Worm (Caenorhabditis elegans): ENCODE measurements around the gene F11C1.9.

F11C1.9 gene

DNA sequence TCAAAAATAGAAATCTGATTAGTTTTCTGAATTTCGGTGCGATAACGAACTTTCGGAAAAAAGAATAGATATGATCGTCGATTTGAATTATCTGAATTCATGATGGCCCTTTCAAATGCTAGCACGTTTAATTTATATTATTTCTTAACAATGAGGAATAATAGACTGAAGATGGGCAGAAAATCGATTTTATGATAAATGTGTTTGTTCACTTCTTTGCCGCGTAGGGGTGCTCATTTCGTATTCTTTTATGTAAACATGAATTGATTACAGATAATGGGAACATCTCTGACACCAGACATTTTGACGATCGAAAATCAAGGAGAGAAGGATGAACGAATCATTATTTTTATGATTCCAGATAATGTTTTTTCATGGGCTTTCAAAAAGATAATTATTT lies at the start of gene F11C1.9:
F11C1.9 (minus strand) TSS at position 101 of the 400 bp plus-strand sequence.
- no peak for TF ChIP-seq unc-62 (GFP tag; optimal IDR thresholded peaks at IDR 0.05)

DNA sequence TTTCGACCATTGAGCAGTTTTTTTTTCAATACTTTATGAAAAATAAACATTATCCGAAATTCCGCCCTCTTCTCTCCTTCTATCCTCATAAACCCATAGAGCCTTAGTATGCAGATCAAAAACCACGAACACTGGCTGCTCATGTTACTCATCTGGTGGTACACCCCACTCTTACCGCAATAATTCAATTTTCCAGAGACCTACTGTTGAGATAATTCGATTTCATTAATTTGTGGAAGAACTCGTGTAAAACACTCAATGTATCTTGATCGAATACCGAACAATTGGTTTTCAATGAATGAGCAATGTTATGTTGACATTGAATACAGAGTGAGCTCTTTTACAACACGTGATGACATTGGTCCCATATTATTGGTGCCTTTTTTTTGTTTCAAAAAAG lies 44.1 kb upstream of the F11C1.9 start:
- TF ChIP-seq unc-62 (GFP tag; optimal IDR thresholded peaks at IDR 0.05) = no peak

DNA sequence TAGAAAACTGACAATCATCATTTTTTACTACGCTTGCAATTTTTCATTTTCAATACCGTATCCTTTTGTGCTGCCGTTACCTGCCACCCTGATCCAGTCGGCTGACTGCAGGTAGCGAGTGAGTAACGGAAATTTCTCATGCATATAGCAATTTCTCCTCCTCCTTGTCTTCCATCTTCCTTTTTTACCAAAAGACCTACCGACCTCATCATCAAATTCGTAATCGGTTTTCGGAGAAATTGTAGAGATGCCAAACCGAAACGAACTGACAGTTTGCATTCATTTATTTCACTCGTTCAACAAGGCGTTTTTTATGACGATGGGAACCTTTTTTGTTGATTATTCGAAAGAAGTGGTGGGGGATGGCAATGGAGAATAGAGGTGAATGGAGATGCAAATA lies 38.9 kb upstream of the F11C1.9 start:
- TF ChIP-seq unc-62 (GFP tag; optimal IDR thresholded peaks at IDR 0.05) = no peak

DNA sequence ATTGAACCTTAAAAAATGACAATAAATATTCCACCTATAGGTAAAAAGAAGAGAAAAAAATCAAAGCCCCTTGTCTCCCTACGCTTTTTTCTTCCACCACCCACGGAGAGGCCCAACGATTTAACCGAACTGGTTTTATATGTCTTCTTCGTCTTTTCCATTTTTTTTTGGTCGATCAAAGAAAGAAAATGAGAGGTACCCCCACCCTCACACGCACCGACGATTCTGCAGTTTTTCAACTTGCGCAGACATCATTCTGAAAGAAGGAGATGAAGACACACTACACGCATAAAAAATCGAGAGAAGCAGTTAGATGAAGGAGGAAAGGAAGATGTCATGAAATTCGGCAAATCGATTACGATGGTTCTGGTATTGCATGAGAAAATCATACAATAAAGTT lies 37.0 kb upstream of the F11C1.9 start:
- no peak for TF ChIP-seq unc-62 (GFP tag; optimal IDR thresholded peaks at IDR 0.05)

DNA sequence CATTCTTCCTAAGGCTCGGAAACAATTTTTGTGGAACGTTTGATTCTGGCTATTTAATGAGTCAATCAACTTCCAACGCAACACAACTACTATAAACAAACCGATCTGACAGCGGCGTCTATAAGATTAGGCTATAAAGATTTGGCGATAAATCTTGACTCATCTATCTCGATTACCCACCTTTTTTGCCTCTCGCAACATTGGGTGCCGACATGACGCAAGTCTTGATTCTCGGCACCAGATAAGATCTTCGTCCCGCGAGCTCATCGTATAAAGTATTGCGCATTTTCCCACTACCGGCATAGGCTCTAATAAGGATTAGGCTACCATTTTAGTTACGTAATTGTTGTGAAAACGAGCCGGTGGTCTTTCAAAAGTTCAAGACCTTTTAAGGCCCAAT lies 34.5 kb upstream of the F11C1.9 start:
- no peak for TF ChIP-seq unc-62 (GFP tag; optimal IDR thresholded peaks at IDR 0.05)

DNA sequence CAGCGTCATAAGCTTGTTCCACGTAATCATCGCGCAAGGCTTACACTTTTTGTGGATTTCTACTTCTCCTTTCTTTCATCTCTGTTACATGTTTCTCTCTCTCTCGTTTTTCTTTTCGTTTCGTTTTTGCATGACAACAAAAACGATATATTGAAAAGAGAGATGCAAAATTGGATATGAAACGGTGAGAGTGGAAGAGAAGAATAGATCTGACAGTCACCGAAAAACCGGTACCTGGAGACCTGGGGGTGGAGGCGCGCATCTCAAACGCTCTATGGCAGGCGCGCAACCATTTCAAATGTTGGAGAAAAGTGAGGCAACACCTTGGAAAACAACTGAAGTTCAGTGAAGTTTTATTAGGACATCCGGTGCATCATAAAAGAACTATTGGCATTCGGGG lies 32.3 kb upstream of the F11C1.9 start:
- no peak for TF ChIP-seq unc-62 (GFP tag; optimal IDR thresholded peaks at IDR 0.05)

DNA sequence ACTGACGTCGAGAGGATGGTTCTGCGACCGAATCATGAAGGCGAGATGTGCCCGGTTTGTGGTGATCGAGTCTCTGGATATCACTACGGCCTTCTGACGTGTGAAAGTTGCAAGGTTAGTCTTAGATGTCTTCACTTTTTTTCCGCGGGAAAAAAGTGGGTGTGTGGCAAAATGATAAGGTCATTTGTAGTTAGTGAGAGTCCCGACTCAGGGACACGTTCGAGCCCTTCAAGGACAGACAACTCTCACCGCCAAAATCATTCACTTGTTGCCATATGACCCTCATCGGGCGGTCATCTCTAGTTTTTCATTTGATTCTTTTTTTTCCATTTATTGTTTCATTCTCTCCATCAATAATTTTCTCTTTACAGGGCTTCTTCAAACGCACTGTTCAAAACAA lies 31.5 kb upstream of the F11C1.9 start:
- no peak for TF ChIP-seq unc-62 (GFP tag; optimal IDR thresholded peaks at IDR 0.05)

DNA sequence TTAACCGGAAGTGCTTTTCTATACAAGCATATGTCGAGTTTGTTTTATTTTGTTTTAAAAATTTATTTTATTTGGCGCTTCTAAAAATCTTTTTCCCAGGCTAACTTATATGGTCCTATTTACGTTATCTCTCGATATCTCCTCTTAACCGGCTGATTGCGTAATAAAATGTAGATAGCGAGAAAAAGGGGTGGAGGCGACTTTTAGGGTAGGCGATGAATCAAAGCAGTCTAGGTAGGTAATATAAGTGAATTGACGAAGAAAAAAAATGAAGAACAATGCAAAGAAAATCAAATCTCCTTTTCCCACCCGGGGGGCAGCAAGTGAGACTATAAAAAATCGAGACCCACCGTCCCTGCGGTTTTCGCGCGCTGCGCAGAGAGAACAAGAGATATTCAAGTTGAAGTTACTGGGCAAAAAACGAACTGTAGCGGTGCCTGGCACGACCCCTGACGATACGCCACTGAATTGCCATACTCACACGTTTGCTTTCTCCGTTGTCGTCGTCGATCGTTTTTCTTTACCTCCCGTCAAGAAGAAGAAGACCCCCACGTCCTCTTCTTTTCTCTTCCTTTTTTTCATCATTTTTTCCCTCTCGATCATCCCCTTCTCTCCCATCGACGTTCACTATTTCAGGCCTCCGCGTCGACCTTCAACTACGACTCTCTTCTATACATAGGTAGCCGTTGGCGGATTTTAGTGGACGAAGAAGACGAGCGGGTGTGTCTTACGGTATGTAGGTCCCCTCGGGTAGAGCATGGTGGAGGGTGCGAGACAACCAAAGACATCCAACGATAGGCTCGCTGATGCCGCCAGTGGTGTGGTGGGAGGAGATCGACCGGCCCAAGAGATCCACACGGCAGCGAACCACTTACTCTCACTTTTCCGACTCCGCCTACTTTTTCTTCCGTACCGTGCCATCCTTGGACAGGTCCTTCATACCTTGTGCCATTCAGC lies 30.8 kb upstream of the F11C1.9 start, which contains the start of gene nhr-25:
nhr-25 (plus strand) TSS at position 637 of the 957 bp plus-strand sequence.
- no peak for TF ChIP-seq unc-62 (GFP tag; optimal IDR thresholded peaks at IDR 0.05)

DNA sequence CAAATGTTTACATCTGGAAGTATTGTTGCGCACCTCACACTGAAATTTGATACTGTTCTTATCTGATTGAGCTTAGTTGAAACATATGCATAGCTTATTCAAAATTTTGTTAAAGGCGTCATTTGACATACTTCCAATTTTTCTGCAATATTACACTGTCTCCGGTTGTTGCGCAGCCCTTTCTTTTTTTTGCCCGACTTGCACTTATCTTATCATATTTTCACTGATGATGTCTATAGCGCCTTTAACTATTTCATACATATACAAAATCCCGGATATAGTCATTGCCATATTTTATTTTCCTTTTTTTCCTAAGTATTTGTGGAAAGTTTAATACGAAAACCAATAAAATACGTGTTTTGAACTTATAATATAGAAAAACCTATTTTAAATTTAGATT lies 29.4 kb upstream of the F11C1.9 start:
- TF ChIP-seq unc-62 (GFP tag; optimal IDR thresholded peaks at IDR 0.05) = no peak

DNA sequence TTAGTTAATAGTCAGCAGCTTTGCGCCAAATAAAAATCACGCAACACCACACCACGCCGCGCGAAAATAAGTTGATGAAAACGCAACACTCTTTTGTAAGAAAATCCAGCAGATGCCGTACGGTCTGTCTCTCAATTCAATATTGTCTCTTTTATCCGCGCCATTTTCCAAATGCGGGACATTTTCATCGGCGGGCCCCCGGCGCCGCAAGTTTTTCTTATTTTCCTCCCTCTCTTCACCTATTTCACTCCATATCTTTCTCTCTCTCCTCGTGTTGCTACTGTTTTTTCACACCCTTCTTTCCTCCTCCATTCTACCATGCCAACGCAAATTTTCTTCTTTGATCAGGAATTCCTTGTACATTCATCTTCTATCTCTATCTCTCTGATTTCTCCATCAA lies 29.0 kb upstream of the F11C1.9 start:
- no peak for TF ChIP-seq unc-62 (GFP tag; optimal IDR thresholded peaks at IDR 0.05)

DNA sequence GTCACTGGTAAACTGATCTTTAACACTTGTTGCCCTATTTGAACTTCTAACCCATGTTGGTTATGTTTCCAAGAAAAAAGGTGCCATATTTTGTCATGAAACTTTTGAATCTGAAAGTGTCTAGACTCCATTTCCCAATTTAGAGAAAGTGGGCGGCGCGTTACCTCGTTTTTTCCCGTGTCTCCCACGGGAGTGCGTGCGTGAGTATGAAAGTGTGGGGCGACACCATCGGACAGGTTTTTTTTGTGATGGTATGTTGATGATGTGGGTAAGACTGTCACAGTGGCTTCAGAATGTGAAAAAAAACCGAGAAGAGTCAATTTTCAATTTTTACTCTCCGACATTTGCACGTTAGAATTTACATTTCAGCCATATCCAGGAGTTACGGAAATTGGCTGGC lies 28.4 kb upstream of the F11C1.9 start:
- TF ChIP-seq unc-62 (GFP tag; optimal IDR thresholded peaks at IDR 0.05) = no peak

DNA sequence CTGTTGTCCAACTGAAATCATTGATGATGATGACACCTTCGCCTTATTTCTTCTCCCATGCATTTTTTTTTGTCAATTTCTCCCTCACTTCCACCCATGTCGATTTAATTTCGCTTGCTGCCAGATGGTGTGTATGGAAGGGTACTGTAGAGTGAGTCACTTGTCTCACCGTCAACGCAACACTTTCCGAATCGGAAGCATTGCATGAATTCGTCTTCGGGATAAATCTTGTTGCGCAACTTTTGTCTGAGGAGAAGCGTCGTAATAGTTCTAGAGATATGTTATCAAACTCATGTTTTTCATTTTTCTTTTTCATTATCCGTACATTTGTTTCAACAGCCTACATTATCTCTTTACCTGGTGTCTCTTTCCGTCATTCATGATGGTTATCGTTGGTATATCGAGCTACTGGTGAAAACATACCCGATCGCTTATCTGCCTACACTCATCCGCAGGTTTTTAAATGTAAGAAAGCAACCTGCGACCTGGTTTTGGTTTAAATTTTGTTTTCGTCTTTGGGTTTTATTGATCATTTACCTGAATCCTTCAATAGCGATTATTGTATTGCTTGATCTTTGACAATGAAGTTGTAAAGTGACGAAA lies 27.2 kb upstream of the F11C1.9 start:
- TF ChIP-seq unc-62 (GFP tag; optimal IDR thresholded peaks at IDR 0.05) = no peak

DNA sequence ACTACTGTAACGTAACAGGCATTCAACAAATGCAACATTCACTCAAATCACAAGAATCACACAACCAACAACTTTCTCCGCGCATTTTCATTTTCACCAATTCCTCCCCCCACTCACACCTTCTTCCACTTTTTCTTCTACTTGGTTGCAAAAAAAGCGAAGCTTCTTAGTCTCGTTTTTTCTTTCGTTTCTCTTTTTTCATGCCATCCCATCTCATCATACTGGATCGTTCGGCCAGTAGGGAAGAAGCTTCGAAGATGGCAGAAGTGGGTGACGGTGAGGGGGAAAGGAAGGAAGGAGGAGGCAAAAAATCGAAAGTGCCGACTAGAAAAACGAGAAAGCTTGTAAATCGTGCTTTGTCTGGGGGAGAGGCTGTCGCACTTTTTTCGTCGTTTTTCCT lies 25.7 kb upstream of the F11C1.9 start:
- TF ChIP-seq unc-62 (GFP tag; optimal IDR thresholded peaks at IDR 0.05) = no peak

DNA sequence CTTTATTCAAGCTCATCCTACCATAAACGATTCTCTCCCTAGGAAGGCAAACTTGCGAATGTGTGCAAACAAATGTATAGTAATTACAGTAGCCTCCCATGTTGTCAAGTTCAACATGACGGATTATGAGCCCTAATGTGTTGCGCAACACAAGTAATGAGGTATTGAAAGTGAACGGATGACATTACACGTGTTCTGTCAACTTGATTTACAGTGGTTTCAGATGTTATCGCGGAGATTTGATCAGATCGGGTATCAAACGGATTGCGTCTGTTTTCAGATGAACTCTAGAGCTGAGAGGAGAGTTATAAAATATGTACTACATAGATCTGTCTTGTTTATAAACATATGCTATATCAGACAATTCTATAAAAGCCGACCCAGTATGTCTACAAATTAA lies 25.0 kb upstream of the F11C1.9 start:
- no peak for TF ChIP-seq unc-62 (GFP tag; optimal IDR thresholded peaks at IDR 0.05)

DNA sequence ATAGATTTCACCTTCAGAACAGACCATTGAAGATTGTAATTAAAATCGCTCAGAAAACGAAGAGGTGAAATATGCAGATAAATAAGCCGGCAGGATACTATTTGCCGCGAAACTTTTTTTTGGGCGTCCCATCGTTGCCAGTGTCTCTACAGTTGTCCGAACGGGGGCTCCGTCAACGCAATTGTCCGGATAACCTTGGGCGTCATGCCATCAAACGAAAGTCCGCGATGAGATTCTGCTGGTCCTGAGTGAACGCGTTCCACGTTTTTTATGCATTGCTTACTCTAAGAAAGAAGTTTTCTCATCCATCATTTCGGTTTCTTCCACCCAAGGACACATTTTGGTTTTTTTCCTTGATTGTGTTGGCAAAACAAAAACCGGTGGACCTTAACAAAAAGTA lies 23.5 kb upstream of the F11C1.9 start:
- no peak for TF ChIP-seq unc-62 (GFP tag; optimal IDR thresholded peaks at IDR 0.05)

DNA sequence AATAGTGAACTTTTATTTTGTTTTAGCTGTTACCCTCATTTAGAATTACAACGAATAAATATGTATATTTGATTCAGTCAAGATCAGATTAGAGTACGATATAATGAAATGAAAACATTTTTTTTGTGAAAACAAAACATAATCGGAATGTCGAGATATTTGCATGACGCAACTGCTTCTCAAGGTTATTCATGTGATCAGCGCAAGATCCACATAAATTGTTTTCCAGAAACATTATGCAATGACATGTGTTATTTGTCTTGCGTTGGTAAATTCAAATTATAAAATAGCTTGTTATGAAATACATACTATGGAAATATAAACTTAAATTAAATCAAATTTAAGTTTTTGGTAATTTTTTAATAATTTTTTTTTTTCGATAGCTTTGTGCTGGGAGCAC lies 22.2 kb upstream of the F11C1.9 start:
- TF ChIP-seq unc-62 (GFP tag; optimal IDR thresholded peaks at IDR 0.05) = no peak

DNA sequence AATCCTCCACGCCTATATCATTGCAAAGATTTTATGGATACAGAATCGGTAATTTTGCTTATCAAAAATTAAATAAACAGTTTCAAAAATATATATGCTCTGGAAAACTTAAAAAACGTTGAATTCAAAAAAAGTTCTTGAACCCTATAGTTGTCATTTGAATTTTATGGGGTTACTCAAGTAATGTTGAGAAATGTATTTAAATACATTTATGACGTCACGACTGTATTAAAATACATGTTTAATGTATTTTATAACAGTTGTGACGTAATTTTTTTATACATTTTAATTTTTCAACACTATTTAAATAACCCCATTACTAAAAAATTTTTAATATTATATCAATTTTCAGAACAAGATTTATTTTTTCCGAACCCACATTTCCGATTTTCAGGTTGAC lies 18.8 kb upstream of the F11C1.9 start:
- TF ChIP-seq unc-62 (GFP tag; optimal IDR thresholded peaks at IDR 0.05) = no peak
